Fruit fly (Drosophila melanogaster) whole organism, adult: Measurements from ENCODE around the gene CG43291.
A peak's percentile ranks its signal among the peaks of the same experiment; 100 is the strongest.

Experiments
- CG11617 ChIP-seq: fragments of 200-800 bp; sonication (Bioruptor generic); optimal IDR thresholded peaks from 2 replicates; lab custom pipeline; 2017; ENCODE audit warnings: mild to moderate bottlenecking, missing biosample characterization, missing genetic modification reagents, missing genetic modification characterization
- CG12768 ChIP-seq: fragments of 200-800 bp; sonication (Bioruptor generic); optimal IDR thresholded peaks from 2 replicates; lab custom pipeline; 2017; ENCODE audit warnings: missing biosample characterization, missing genetic modification characterization, mild to moderate bottlenecking, moderate library complexity, missing genetic modification reagents
- CG14711 ChIP-seq: fragments of 200-800 bp; sonication (Bioruptor generic); optimal IDR thresholded peaks from 2 replicates; lab custom pipeline; 2018; ENCODE audit warnings: missing biosample characterization, mild to moderate bottlenecking, missing genetic modification characterization, moderate library complexity
- CG1620 ChIP-seq: fragments of 200-800 bp; sonication (Bioruptor generic); optimal IDR thresholded peaks from 2 replicates; lab custom pipeline; 2016; ENCODE audit warnings: missing biosample characterization, missing genetic modification characterization
- CG33017 ChIP-seq: fragments of 200-800 bp; sonication (Bioruptor generic); optimal IDR thresholded peaks from 2 replicates; lab custom pipeline; 2018; ENCODE audit warnings: missing biosample characterization, mild to moderate bottlenecking, missing genetic modification characterization, moderate library complexity
- CG5204 ChIP-seq: fragments of 200-800 bp; sonication (Bioruptor generic); optimal IDR thresholded peaks from 2 replicates; lab custom pipeline; 2016; ENCODE audit warnings: missing biosample characterization, missing genetic modification characterization
- CG7045 ChIP-seq: fragments of 200-800 bp; sonication (Bioruptor generic); optimal IDR thresholded peaks from 2 replicates; lab custom pipeline; 2017; ENCODE audit warnings: missing biosample characterization, mild to moderate bottlenecking, missing genetic modification characterization
- CG7101 ChIP-seq: fragments of 200-800 bp; sonication (Bioruptor generic); optimal IDR thresholded peaks from 2 replicates; lab custom pipeline; 2018; ENCODE audit warnings: missing biosample characterization, mild to moderate bottlenecking, missing genetic modification characterization, moderate library complexity
- Clk ChIP-seq: fragments of 200-800 bp; sonication (Bioruptor generic); optimal IDR thresholded peaks from 2 replicates; lab custom pipeline; 2017; ENCODE audit warnings: missing biosample characterization, missing genetic modification characterization
- Crg-1 ChIP-seq: fragments of 200-800 bp; sonication (Bioruptor generic); optimal IDR thresholded peaks from 2 replicates; lab custom pipeline; 2016; ENCODE audit warnings: missing biosample characterization, missing genetic modification characterization
- Hr96 ChIP-seq: fragments of 200-800 bp; sonication (Bioruptor generic); optimal IDR thresholded peaks from 2 replicates; lab custom pipeline; 2016; ENCODE audit warnings: missing biosample characterization, missing genetic modification characterization
- Mnt ChIP-seq: fragments of 200-800 bp; sonication (Bioruptor generic); optimal IDR thresholded peaks from 2 replicates; lab custom pipeline; 2016; ENCODE audit warnings: missing biosample characterization, mild to moderate bottlenecking, missing genetic modification characterization
- bab1 ChIP-seq: fragments of 200-800 bp; sonication (Bioruptor generic); optimal IDR thresholded peaks from 3 replicates; lab custom pipeline; 2019; ENCODE audit warnings: missing biosample characterization, mild to moderate bottlenecking, missing genetic modification characterization, moderate library complexity
- cic ChIP-seq: fragments of 200-800 bp; sonication (Bioruptor generic); optimal IDR thresholded peaks from 2 replicates; lab custom pipeline; 2017; ENCODE audit warnings: missing biosample characterization, mild to moderate bottlenecking, missing genetic modification characterization, moderate library complexity
- cnc ChIP-seq, 2 experiments: fragments of >200 bp; optimal IDR thresholded peaks; 2 replicates each; lab custom pipeline; 2017
- kay ChIP-seq: fragments of 200-800 bp; sonication (Bioruptor generic); peaks from one replicate; lab custom pipeline; 2016; ENCODE audit warnings: missing biosample characterization, missing genetic modification characterization, borderline replicate concordance
- ovo ChIP-seq: fragments of 200-800 bp; sonication (Bioruptor generic); optimal IDR thresholded peaks from 2 replicates; lab custom pipeline; 2016; ENCODE audit warnings: missing biosample characterization, missing genetic modification characterization
- pad ChIP-seq: fragments of 200-800 bp; sonication (Bioruptor generic); optimal IDR thresholded peaks from 3 replicates; lab custom pipeline; 2017; ENCODE audit warnings: missing biosample characterization, missing genetic modification characterization, mild to moderate bottlenecking, moderate library complexity, missing genetic modification reagents
- tj ChIP-seq: fragments of 200-800 bp; sonication (Bioruptor generic); optimal IDR thresholded peaks from 3 replicates; lab custom pipeline; 2017; ENCODE audit warnings: missing biosample characterization, mild to moderate bottlenecking, missing genetic modification characterization, moderate library complexity
- toe ChIP-seq: fragments of 200-800 bp; sonication (Bioruptor generic); optimal IDR thresholded peaks from 2 replicates; lab custom pipeline; 2016; ENCODE audit warnings: missing biosample characterization, missing genetic modification characterization

The CG43291 gene

DNA sequence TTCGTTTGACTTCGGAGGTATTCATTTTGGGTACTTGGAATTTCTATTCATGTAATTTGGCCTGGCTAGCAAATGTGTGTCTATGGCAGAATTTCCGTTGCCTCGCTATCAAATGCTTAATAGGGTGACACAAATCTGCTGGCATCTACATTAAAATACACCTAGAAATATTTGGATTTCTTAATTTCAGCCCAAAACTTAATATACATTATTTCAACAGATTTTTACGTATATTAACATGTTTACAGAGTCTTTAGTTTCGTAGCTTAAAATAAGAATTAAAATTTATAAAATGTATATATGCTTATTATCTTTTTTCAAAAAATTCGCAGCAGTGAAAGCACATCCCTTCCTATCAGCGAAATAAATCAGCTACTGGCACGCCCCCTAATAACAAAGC lies 15.4 kb downstream of the CG43291 start, which contains the start of gene CG9624:
Gene CG9624, minus strand, starts transcription at position 101 of the 400 bp plus-strand sequence.
- TF ChIP-seq CG14711 = no peak
- TF ChIP-seq toe (GFP tag; lab: Kevin White, UChicago) = no peak
- no peak for TF ChIP-seq bab1
- TF ChIP-seq Mnt = no peak
- TF ChIP-seq CG33017 (tag; lab: Kevin White, UChicago) = no peak
- no peak for TF ChIP-seq CG7101 (tag; lab: Kevin White, UChicago)
- TF ChIP-seq CG12768 (GFP tag; lab: Kevin White, UChicago) = no peak
- no peak for TF ChIP-seq cic (GFP tag; lab: Kevin White, UChicago)
- no peak for TF ChIP-seq Hr96 (GFP tag; lab: Kevin White, UChicago)
- no peak for TF ChIP-seq ovo
- no peak for TF ChIP-seq kay
- TF ChIP-seq tj (GFP tag; lab: Kevin White, UChicago) = no peak
- TF ChIP-seq CG1620 (GFP tag; lab: Kevin White, UChicago) = no peak

DNA sequence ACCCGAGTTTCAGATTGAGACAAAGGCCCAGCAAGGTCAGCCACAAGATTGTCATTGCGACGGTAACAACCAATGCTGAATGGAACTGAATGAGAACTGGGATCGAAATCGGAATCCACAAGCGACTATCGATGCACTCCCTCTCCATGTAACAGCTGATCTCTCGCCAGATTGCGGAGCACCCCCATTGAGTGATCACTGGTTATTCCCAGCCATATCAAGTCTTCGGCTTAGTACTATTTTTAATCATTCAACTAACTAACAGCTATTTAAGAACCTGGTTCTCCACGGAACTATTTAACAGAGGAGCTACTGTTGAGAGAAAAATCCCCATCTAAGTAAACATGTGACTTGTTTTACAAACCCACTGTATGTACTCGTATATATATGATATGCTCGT lies 17.8 kb downstream of the CG43291 start, which contains the start of gene CG9631:
Gene CG9631, minus strand, starts transcription at position 101 of the 400 bp plus-strand sequence.
- TF ChIP-seq CG14711 (no peak), cic (GFP tag; lab: Kevin White, UChicago) (peak; percentile 80)

DNA sequence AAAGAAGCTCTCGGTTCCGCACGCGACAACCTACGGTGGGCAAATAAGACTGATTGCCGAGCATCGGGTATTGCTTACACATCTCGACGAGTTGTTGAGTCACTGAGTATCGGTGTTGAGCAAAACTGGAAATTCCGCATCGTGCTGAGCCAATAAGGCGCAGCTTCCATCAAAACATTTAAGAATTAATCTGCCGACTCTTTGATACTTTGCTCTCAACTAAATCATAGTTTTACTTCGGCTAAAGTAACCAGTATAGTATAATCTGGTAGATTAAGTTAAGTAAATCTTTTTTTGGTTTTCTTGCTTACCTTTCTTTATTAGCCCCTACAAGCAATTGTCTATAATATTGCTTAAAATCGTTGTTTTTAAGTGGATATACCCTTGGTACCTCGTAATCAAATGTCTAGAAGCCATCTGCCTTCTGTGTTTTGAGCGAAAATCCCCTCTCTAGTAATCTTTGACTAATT lies 20.3 kb downstream of the CG43291 start, which contains the start of gene Sp212:
Gene Sp212, minus strand, starts transcription at position 51 of the 470 bp plus-strand sequence.
- no peak for TF ChIP-seq Mnt
- TF ChIP-seq CG14711 = peak; percentile 34
- TF ChIP-seq CG33017 (tag; lab: Kevin White, UChicago) = peak; percentile 22

DNA sequence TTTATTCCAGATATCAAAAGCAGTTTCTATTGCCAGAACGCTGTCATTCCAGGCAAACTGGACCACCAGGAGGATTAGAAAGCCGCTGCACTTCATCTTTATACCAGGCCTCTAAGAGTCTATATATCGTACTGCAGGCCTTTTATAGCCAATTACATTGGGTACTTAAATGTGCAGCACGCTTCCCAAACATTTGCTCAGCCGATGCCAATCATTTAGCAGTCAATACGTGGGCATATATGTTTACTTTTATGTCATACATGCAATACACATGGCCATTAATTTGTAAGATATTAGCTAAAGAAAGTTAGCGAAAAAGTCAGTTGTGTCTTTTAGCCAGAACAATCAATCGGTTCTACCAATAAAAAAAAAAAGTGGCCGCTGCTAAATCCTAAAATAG lies 23.0 kb downstream of the CG43291 start, which contains the start of gene CG33109:
Gene CG33109, minus strand, starts transcription at position 101 of the 400 bp plus-strand sequence.
- TF ChIP-seq CG7045 (GFP tag; lab: Kevin White, UChicago) = no peak
- TF ChIP-seq kay = peak; percentile 24

DNA sequence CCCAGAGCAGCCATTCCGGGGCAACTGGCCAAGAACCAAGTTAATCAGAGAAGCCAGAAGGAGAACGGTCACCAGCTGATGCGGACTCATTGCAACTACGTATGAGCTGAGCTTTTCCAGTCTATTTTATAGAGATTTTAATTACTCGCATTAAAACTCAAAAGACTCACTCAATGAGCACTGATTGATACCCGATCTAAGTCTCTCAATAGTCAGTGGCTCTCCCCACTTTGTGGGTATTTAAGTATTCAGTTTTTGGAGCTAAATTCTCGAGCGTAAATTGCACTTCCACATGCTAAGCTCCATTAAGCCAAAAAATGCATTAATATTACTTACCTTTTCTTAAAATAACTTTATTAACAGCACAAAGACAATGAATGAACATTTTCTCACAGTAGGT lies 24.4 kb downstream of the CG43291 start, which contains the start of gene CG31326:
Gene CG31326, minus strand, starts transcription at position 101 of the 400 bp plus-strand sequence.
- TF ChIP-seq Mnt = peak; percentile 2
- peak; percentile 36 for TF ChIP-seq cic (GFP tag; lab: Kevin White, UChicago)
- no peak for TF ChIP-seq kay

DNA sequence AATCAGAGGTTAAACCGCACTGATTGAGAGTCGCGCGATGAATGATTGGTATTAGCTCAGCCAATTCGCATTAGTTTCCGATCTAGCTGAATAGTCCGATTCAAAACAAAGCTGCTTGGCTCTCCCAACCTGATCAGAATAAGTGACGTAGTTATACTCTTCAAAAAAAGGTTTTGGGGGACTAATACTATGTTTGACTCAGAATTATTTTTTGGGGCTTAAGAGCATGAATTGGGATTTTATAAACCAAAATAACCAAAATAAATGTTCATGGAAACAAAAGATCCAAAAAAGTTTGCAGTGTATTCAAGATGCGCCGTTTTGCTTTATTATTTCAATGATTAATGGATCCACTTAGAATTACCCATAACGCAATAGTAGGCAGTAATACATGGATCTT lies 26.6 kb downstream of the CG43291 start, which contains the start of gene CG9649:
Gene CG9649, minus strand, starts transcription at position 44 of the 400 bp plus-strand sequence.
- TF ChIP-seq cic (GFP tag; lab: Kevin White, UChicago) (peak; percentile 63), cnc (optimal IDR thresholded peaks at IDR 0.05; lab: Kevin White, UChicago) (no peak), toe (GFP tag; lab: Kevin White, UChicago) (no peak), CG7101 (tag; lab: Kevin White, UChicago) (peak; percentile 54), CG11617 (GFP tag; lab: Kevin White, UChicago) (no peak), CG14711 (peak; percentile 64), Hr96 (GFP tag; lab: Kevin White, UChicago) (no peak), kay (peak; percentile 71), CG12768 (GFP tag; lab: Kevin White, UChicago) (peak; percentile 52), ovo (no peak), Crg-1 (GFP tag; lab: Kevin White, UChicago) (no peak), CG33017 (tag; lab: Kevin White, UChicago) (peak; percentile 62), tj (GFP tag; lab: Kevin White, UChicago) (peak; percentile 8), pad (GFP tag; lab: Kevin White, UChicago) (peak; percentile 14), Mnt (no peak), bab1 (no peak), Clk (GFP tag; lab: Kevin White, UChicago) (no peak), CG7045 (GFP tag; lab: Kevin White, UChicago) (peak; percentile 44), CG1620 (GFP tag; lab: Kevin White, UChicago) (no peak), CG5204 (GFP tag; lab: Kevin White, UChicago) (peak; percentile 46)

DNA sequence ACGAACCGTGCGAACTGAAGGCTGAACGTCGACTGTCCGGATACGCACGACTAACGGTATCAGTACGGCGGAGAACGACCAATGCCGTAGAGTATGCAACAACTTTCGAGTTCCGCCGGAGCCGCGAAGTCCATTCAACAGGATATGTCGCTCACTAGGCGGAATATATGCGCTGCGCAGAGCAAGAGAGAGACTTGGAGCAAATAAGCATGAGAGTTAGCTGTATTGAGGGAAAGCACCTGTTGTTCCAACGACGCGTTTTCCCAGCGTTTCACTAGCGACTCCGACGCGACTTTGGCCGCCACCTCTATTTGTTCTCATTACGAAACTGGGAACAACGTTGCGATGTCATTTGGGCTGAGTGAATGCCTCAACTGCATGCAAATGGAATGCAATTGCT lies 29.7 kb downstream of the CG43291 start, which contains the start of gene Dop1R1:
Gene Dop1R1, minus strand, starts transcription at position 35 of the 400 bp plus-strand sequence.
- no peak for TF ChIP-seq tj (GFP tag; lab: Kevin White, UChicago)
- TF ChIP-seq CG7101 (tag; lab: Kevin White, UChicago) = no peak
- TF ChIP-seq Clk (GFP tag; lab: Kevin White, UChicago) = no peak
- no peak for TF ChIP-seq CG11617 (GFP tag; lab: Kevin White, UChicago)
- TF ChIP-seq CG12768 (GFP tag; lab: Kevin White, UChicago) = no peak
- TF ChIP-seq pad (GFP tag; lab: Kevin White, UChicago) = no peak
- no peak for TF ChIP-seq cic (GFP tag; lab: Kevin White, UChicago)
- no peak for TF ChIP-seq Mnt
- no peak for TF ChIP-seq CG1620 (GFP tag; lab: Kevin White, UChicago)
- TF ChIP-seq toe (GFP tag; lab: Kevin White, UChicago) = no peak
- TF ChIP-seq kay = no peak
- no peak for TF ChIP-seq CG5204 (GFP tag; lab: Kevin White, UChicago)
- TF ChIP-seq CG14711 = no peak
- no peak for TF ChIP-seq ovo
- no peak for TF ChIP-seq Hr96 (GFP tag; lab: Kevin White, UChicago)
